Fruit fly (Drosophila melanogaster) whole organism, wandering third instar larva: Measurements from ENCODE around the gene twin.

Experiments used
- Abd-B ChIP-seq: fragments of >200 bp; optimal IDR thresholded peaks from 2 replicates; lab custom pipeline; 2017; ENCODE audit warnings: missing biosample characterization, missing genetic modification characterization
- Hr78 ChIP-seq: fragments of >200 bp; optimal IDR thresholded peaks from 2 replicates; lab custom pipeline; 2017; ENCODE audit warnings: missing biosample characterization, missing genetic modification characterization
- Hr83 ChIP-seq: fragments of 200-300 bp; sonication (Bioruptor generic); optimal IDR thresholded peaks from 2 replicates; lab custom pipeline; 2016; ENCODE audit warnings: missing biosample characterization, mild to moderate bottlenecking, missing genetic modification characterization, moderate library complexity; ENCODE audit not compliant: poor library complexity, severe bottlenecking
- Myc ChIP-seq: fragments of >200 bp; optimal IDR thresholded peaks from 2 replicates; lab custom pipeline; 2017
- Sp1 ChIP-seq: fragments of 200-800 bp; sonication (Bioruptor generic); optimal IDR thresholded peaks from 3 replicates; lab custom pipeline; 2019; ENCODE audit warnings: missing biosample characterization, mild to moderate bottlenecking, missing genetic modification characterization, moderate library complexity
- ey ChIP-seq: fragments of 200-800 bp; sonication (Bioruptor generic); optimal IDR thresholded peaks from 2 replicates; lab custom pipeline; 2016; ENCODE audit warnings: missing biosample characterization, missing genetic modification characterization
- fru ChIP-seq: fragments of 200-800 bp; sonication (Bioruptor generic); optimal IDR thresholded peaks from 3 replicates; lab custom pipeline; 2016; ENCODE audit warnings: missing biosample characterization, mild to moderate bottlenecking, missing genetic modification characterization
- h ChIP-seq: fragments of 200-800 bp; sonication (Bioruptor generic); optimal IDR thresholded peaks from 3 replicates; lab custom pipeline; 2016; ENCODE audit warnings: missing biosample characterization, mild to moderate bottlenecking, missing genetic modification characterization
- pan ChIP-seq: fragments of >200 bp; optimal IDR thresholded peaks from 2 replicates; lab custom pipeline; 2017
- psq ChIP-seq: fragments of 200-800 bp; sonication (Bioruptor generic); optimal IDR thresholded peaks from 3 replicates; lab custom pipeline; 2017; ENCODE audit warnings: missing biosample characterization, mild to moderate bottlenecking, missing genetic modification characterization, moderate library complexity
- woc ChIP-seq: sonication (Bioruptor generic); optimal IDR thresholded peaks from 2 replicates; lab custom pipeline; 2016; ENCODE audit warnings: missing biosample characterization, mild to moderate bottlenecking, missing genetic modification characterization

- TF ChIP-seq ey (GFP tag; lab: Kevin White, UChicago) = no peak
- TF ChIP-seq psq (GFP tag; lab: Kevin White, UChicago) = peak; percentile 86
- no peak for TF ChIP-seq Myc (lab: Kevin White, UChicago)
- TF ChIP-seq h = no peak
- TF ChIP-seq Abd-B (GFP tag; lab: Kevin White, UChicago) = no peak
- TF ChIP-seq Sp1 (GFP tag; lab: Kevin White, UChicago) = no peak
- no peak for TF ChIP-seq Hr78 (GFP tag; lab: Kevin White, UChicago)
- no peak for TF ChIP-seq woc
- no peak for TF ChIP-seq Hr83 (GFP tag; lab: Kevin White, UChicago)
- TF ChIP-seq pan = no peak
- TF ChIP-seq fru (GFP tag; lab: Kevin White, UChicago) = no peak
Measured at dm6 chr3R:24233366-24234161, 11.8 kb upstream of the twin start.
